Fruit fly (Drosophila melanogaster) whole organism, embryonic: ENCODE measurements around the gene ClpP.
A peak's percentile ranks its signal among the peaks of the same experiment; 100 is the strongest.

Experiments
- Abd-B ChIP-seq: fragments of 200-800 bp; sonication (Bioruptor generic); optimal IDR thresholded peaks from 2 replicates; lab custom pipeline; 2018; ENCODE audit warnings: missing biosample characterization, mild to moderate bottlenecking, missing genetic modification characterization, moderate library complexity
- Atf6 ChIP-seq: fragments of 200-800 bp; sonication (Bioruptor generic); IDR thresholded peaks from 2 replicates; pipeline ENCODE4 v1.3.6; 2022; ENCODE audit warnings: missing biosample characterization, missing genetic modification characterization
- BEAF-32 ChIP-seq: fragments of 200-800 bp; sonication (Bioruptor generic); optimal IDR thresholded peaks from 3 replicates; lab custom pipeline; 2017; ENCODE audit warnings: missing biosample characterization, missing genetic modification characterization, mild to moderate bottlenecking, moderate library complexity, missing genetic modification reagents
- CG11696 ChIP-seq: fragments of 200-800 bp; sonication (Bioruptor generic); IDR thresholded peaks from 2 replicates; pipeline ENCODE4 v1.3.6; 2022; ENCODE audit warnings: missing biosample characterization, missing genetic modification characterization
- CG13287 ChIP-seq: fragments of 200-800 bp; sonication (Bioruptor generic); IDR thresholded peaks from 2 replicates; pipeline ENCODE4 v1.3.6; 2022; ENCODE audit warnings: missing biosample characterization, missing genetic modification characterization; ENCODE audit not compliant: partially characterized antibody
- CG14710 ChIP-seq: fragments of 200-800 bp; sonication (Bioruptor generic); optimal IDR thresholded peaks from 3 replicates; lab custom pipeline; 2019; ENCODE audit warnings: missing biosample characterization, mild to moderate bottlenecking, missing genetic modification characterization, moderate library complexity
- CG1603 ChIP-seq: fragments of 200-800 bp; sonication (Bioruptor generic); optimal IDR thresholded peaks from 2 replicates; lab custom pipeline; 2019; ENCODE audit warnings: missing biosample characterization, mild to moderate bottlenecking, missing genetic modification characterization, moderate library complexity
- CG17568 ChIP-seq: fragments of 200-800 bp; sonication (Bioruptor generic); optimal IDR thresholded peaks from 2 replicates; lab custom pipeline; 2018; ENCODE audit warnings: missing biosample characterization, mild to moderate bottlenecking, missing genetic modification characterization, moderate library complexity
- CG17802 ChIP-seq: fragments of 200-800 bp; sonication (Bioruptor generic); optimal IDR thresholded peaks from 2 replicates; lab custom pipeline; 2018; ENCODE audit warnings: missing biosample characterization, mild to moderate bottlenecking, missing genetic modification characterization, moderate library complexity
- CG2116 ChIP-seq: fragments of 200-800 bp; sonication (Bioruptor generic); optimal IDR thresholded peaks from 3 replicates; lab custom pipeline; 2018; ENCODE audit warnings: missing biosample characterization, mild to moderate bottlenecking, missing genetic modification characterization
- CG31388 ChIP-seq: fragments of 200-800 bp; sonication (Bioruptor generic); optimal IDR thresholded peaks from 2 replicates; lab custom pipeline; 2016; ENCODE audit warnings: missing biosample characterization, missing genetic modification characterization
- CG6813 ChIP-seq: fragments of 200-800 bp; sonication (Bioruptor generic); optimal IDR thresholded peaks from 2 replicates; lab custom pipeline; 2017; ENCODE audit warnings: missing biosample characterization, missing genetic modification characterization, mild to moderate bottlenecking, moderate library complexity, missing genetic modification reagents
- CG8290 ChIP-seq, 3 experiments: fragments of 200-800 bp; sonication (Bioruptor generic); optimal IDR thresholded peaks; 2 replicates each; lab custom pipeline; 2016 to 2019; ENCODE audit warnings: missing biosample characterization in 3 of 3, missing genetic modification characterization in 3 of 3, mild to moderate bottlenecking in 2 of 3, moderate library complexity in 1 of 3
- D19A ChIP-seq: fragments of 200-800 bp; optimal IDR thresholded peaks from 3 replicates; lab custom pipeline; 2019; ENCODE audit warnings: missing biosample characterization, mild to moderate bottlenecking, missing genetic modification characterization, moderate library complexity
- Deaf1 ChIP-seq: fragments of 200-800 bp; optimal IDR thresholded peaks from 3 replicates; lab custom pipeline; 2019; ENCODE audit warnings: missing biosample characterization, mild to moderate bottlenecking, missing genetic modification characterization, moderate library complexity
- Dfd ChIP-seq, 2 experiments: fragments of >200 bp; optimal IDR thresholded peaks; 2 replicates each; lab custom pipeline; 2017; ENCODE audit warnings: missing biosample characterization in 2 of 2, missing genetic modification characterization in 2 of 2
- Dref ChIP-seq: fragments of 200-800 bp; sonication (Bioruptor generic); IDR thresholded peaks from 2 replicates; pipeline ENCODE4 v1.3.6; 2022; ENCODE audit warnings: missing biosample characterization, missing genetic modification characterization
- Ets65A ChIP-seq: fragments of 200-800 bp; sonication (Bioruptor generic); peaks from one replicate; lab custom pipeline; 2016; ENCODE audit warnings: missing biosample characterization, missing genetic modification characterization
- HmgD ChIP-seq: fragments of 200-800 bp; sonication (Bioruptor generic); optimal IDR thresholded peaks from 3 replicates; lab custom pipeline; 2016; ENCODE audit warnings: missing biosample characterization, missing genetic modification characterization
- Hr51 ChIP-seq, 2 experiments: fragments of 200-800 bp; sonication (Bioruptor generic); optimal IDR thresholded peaks; 2 replicates in 1 of 2; 3 replicates in 1 of 2; lab custom pipeline; 2016 to 2018; ENCODE audit warnings: missing biosample characterization in 2 of 2, missing genetic modification characterization in 2 of 2, mild to moderate bottlenecking in 1 of 2, moderate library complexity in 1 of 2
- Med ChIP-seq: fragments of 200-800 bp; sonication (Bioruptor generic); peaks from one replicate; lab custom pipeline; 2016; ENCODE audit warnings: missing biosample characterization, missing genetic modification characterization, mild to moderate bottlenecking, inconsistent platforms, moderate library complexity
- Mes4 ChIP-seq: fragments of 200-800 bp; sonication (Bioruptor generic); optimal IDR thresholded peaks from 2 replicates; lab custom pipeline; 2016; ENCODE audit warnings: missing biosample characterization, missing genetic modification characterization
- Myb ChIP-seq: fragments of 200-800 bp; sonication (Bioruptor generic); optimal IDR thresholded peaks from 2 replicates; lab custom pipeline; 2016; ENCODE audit warnings: missing biosample characterization, missing genetic modification characterization
- NK7.1 ChIP-seq: fragments of 200-800 bp; sonication (Bioruptor generic); optimal IDR thresholded peaks from 3 replicates; lab custom pipeline; 2016; ENCODE audit warnings: missing biosample characterization, missing genetic modification characterization
- Pdp1 ChIP-seq, 2 experiments: fragments of 200-800 bp; sonication (Bioruptor generic); optimal IDR thresholded peaks; 3 replicates each; lab custom pipeline; 2016; ENCODE audit warnings: missing biosample characterization in 2 of 2, missing genetic modification characterization in 2 of 2, mild to moderate bottlenecking in 1 of 2, moderate library complexity in 1 of 2
- Scr ChIP-seq: fragments of 200-800 bp; sonication (Bioruptor generic); IDR thresholded peaks from 2 replicates; pipeline ENCODE4 v1.3.6; 2022; ENCODE audit warnings: missing biosample characterization, missing genetic modification characterization; ENCODE audit not compliant: partially characterized antibody
- Sry-δ ChIP-seq: fragments of 200-800 bp; sonication (Bioruptor generic); optimal IDR thresholded peaks from 2 replicates; lab custom pipeline; 2016; ENCODE audit warnings: missing biosample characterization, missing genetic modification characterization
- Trl ChIP-seq, 3 experiments: fragments of >200 bp in 2 of 3; fragments of 200-800 bp in 1 of 3; sonication (Bioruptor generic) in 1 of 3; optimal IDR thresholded peaks; 2 replicates in 1 of 3; 3 replicates in 2 of 3; lab custom pipeline; 2016 to 2017; ENCODE audit warnings: missing biosample characterization in 1 of 3, missing genetic modification characterization in 1 of 3
- YL-1 ChIP-seq: fragments of 200-800 bp; sonication (Bioruptor generic); optimal IDR thresholded peaks from 3 replicates; lab custom pipeline; 2017; ENCODE audit warnings: missing biosample characterization, mild to moderate bottlenecking, missing genetic modification characterization
- cg ChIP-seq: fragments of 200-800 bp; sonication (Bioruptor generic); optimal IDR thresholded peaks from 3 replicates; lab custom pipeline; 2019; ENCODE audit warnings: missing biosample characterization, mild to moderate bottlenecking, missing genetic modification characterization, moderate library complexity
- corto ChIP-seq: fragments of 200-800 bp; sonication (Bioruptor generic); optimal IDR thresholded peaks from 2 replicates; lab custom pipeline; 2016; ENCODE audit warnings: missing biosample characterization, mild to moderate bottlenecking, missing genetic modification characterization, moderate library complexity
- ewg ChIP-seq: fragments of 200-800 bp; sonication (Bioruptor generic); optimal IDR thresholded peaks from 3 replicates; lab custom pipeline; 2017; ENCODE audit warnings: mild to moderate bottlenecking, missing biosample characterization, missing genetic modification reagents, missing genetic modification characterization
- gcm ChIP-seq: fragments of 200-800 bp; sonication (Bioruptor generic); optimal IDR thresholded peaks from 2 replicates; lab custom pipeline; 2019; ENCODE audit warnings: missing biosample characterization, mild to moderate bottlenecking, missing genetic modification characterization, moderate library complexity
- her ChIP-seq: fragments of 200-800 bp; sonication (Bioruptor generic); optimal IDR thresholded peaks from 2 replicates; lab custom pipeline; 2016; ENCODE audit warnings: missing biosample characterization, missing genetic modification characterization
- nmo ChIP-seq: fragments of 200-800 bp; sonication (Bioruptor generic); optimal IDR thresholded peaks from 2 replicates; lab custom pipeline; 2018; ENCODE audit warnings: missing biosample characterization, mild to moderate bottlenecking, missing genetic modification characterization, moderate library complexity
- pan ChIP-seq, 4 experiments: fragments of >200 bp in 3 of 4; fragments of 200-800 bp in 1 of 4; sonication (Bioruptor generic) in 1 of 4; optimal IDR thresholded peaks in 3 of 4; IDR thresholded peaks in 1 of 4; 2 replicates each; pipeline versions ENCODE4 v1.3.6 to Lab custom; 2017 to 2022; ENCODE audit warnings: missing biosample characterization in 2 of 4, missing genetic modification characterization in 2 of 4, mixed read lengths in 1 of 4
- phol ChIP-seq: fragments of 200-800 bp; sonication (Bioruptor generic); optimal IDR thresholded peaks from 3 replicates; lab custom pipeline; 2018; ENCODE audit warnings: missing biosample characterization, mild to moderate bottlenecking, missing genetic modification characterization, moderate library complexity
- sob ChIP-seq: fragments of 200-800 bp; sonication (Bioruptor generic); IDR thresholded peaks from 2 replicates; pipeline ENCODE4 v1.3.6; 2022; ENCODE audit warnings: missing biosample characterization, missing genetic modification characterization
- stwl ChIP-seq: fragments of 200-800 bp; sonication (Bioruptor generic); optimal IDR thresholded peaks from 3 replicates; lab custom pipeline; 2018; ENCODE audit warnings: missing biosample characterization, mild to moderate bottlenecking, missing genetic modification characterization, moderate library complexity
- tgo ChIP-seq: fragments of 200-800 bp; sonication (Bioruptor generic); IDR thresholded peaks from 3 replicates; pipeline ENCODE4 v1.3.6; 2022; ENCODE audit warnings: missing biosample characterization, missing genetic modification characterization
- unc-4 ChIP-seq: fragments of 200-800 bp; sonication (Bioruptor generic); IDR thresholded peaks from 2 replicates; pipeline ENCODE4 v1.3.6; 2022; ENCODE audit warnings: missing biosample characterization, missing genetic modification characterization; ENCODE audit not compliant: partially characterized antibody

ClpP gene

dm6 chr2L:10375464-10376236 lies 19.1 kb downstream of the ClpP start, which contains the start of the genes CG33303 and dpr19 (continued):
- TF ChIP-seq gcm (GFP tag; lab: Kevin White, UChicago) (peak; percentile 83), Mes4 (no peak)
- TF ChIP-seq, all 482 proteins: peak for 236

DNA sequence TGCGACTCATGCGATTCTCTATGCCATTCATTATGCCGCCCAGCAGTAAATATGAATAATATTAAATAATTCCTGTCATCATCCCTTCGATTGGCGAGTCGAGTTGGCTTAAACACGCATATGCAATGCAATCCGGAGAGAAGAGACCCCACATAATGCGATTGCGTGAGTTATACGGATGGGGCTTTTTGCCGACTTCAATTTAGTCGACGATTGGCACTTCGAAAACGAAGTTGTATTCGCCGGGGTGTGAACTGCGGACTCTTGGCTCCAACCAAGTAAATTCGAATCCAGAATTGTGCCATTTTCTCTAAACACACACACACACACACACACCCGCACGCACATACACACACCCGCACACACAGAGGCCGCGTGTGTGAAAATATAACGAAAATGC lies 19.7 kb downstream of the ClpP start:
- TF ChIP-seq sob (GFP tag; lab: Robert Waterston, UW): no peak
- TF ChIP-seq cg: peak; percentile 65
- TF ChIP-seq corto (GFP tag; lab: Kevin White, UChicago): no peak
- no peak for TF ChIP-seq Atf6 (GFP tag; lab: Robert Waterston, UW)
- TF ChIP-seq Pdp1 (GFP tag; optimal IDR thresholded peaks at IDR 0.05; lab: Kevin White, UChicago): peak in 1 of 2 experiments; percentile 40
- TF ChIP-seq YL-1 (GFP tag; lab: Kevin White, UChicago): no peak
- TF ChIP-seq her (GFP tag; lab: Kevin White, UChicago): no peak
- TF ChIP-seq Abd-B (GFP tag; lab: Kevin White, UChicago): no peak
- peak; percentile 90 for TF ChIP-seq ewg (GFP tag; lab: Kevin White, UChicago)
- no peak for TF ChIP-seq Trl (optimal IDR thresholded peaks at IDR 0.05; lab: Kevin White, UChicago)
- peak; percentile 1 for TF ChIP-seq Trl (GFP tag; optimal IDR thresholded peaks at IDR 0.05; lab: Kevin White, UChicago)
- peak in 1 of 2 experiments; percentile 8 for TF ChIP-seq Dfd (GFP tag; optimal IDR thresholded peaks at IDR 0.05; lab: Kevin White, UChicago)
- peak; percentile 83 for TF ChIP-seq Deaf1 (tag; lab: Kevin White, UChicago)
- no peak for TF ChIP-seq CG31388 (GFP tag; lab: Kevin White, UChicago)

DNA sequence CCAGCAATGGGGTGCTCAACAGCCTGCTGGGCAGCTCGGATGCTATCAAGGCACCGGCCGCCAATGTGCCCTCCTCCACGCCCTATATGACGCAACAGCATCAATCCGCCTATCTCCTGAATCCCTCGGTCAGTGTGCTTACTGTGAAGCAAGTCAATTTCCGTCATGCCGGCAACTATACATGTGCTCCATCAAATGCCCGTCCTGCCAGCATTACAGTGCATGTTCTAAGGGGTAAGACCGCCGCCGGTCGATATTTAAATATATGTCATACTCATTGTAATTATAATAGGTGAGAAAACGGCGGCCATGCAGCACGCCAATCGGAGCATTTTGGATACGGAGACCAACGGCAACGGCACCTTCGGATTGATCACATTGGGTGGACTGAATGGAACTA lies 22.0 kb downstream of the ClpP start:
- TF ChIP-seq Ets65A (GFP tag; lab: Kevin White, UChicago): peak; percentile 88
- TF ChIP-seq pan (optimal IDR thresholded peaks at IDR 0.05; lab: Kevin White, UChicago): no peak
- TF ChIP-seq pan (GFP tag; optimal IDR thresholded peaks at IDR 0.05 in 1 of 2, IDR thresholded peaks at IDR 0.05 in 1 of 2): peak in 1 of 2 experiments; percentile 17
- TF ChIP-seq Med: peak; percentile 63
- TF ChIP-seq tgo (GFP tag; lab: Robert Waterston, UW): no peak
- no peak for TF ChIP-seq D19A
- TF ChIP-seq, all 482 proteins: peak for 3

- TF ChIP-seq CG14710 (tag; lab: Kevin White, UChicago) (peak; percentile 3), CG17802 (tag; lab: Kevin White, UChicago) (peak; percentile 37), Hr51 (GFP tag; optimal IDR thresholded peaks at IDR 0.05; lab: Kevin White, UChicago) (no peak), HmgD (GFP tag; lab: Kevin White, UChicago) (peak; percentile 39), NK7.1 (GFP tag; lab: Kevin White, UChicago) (no peak), CG6813 (GFP tag; lab: Kevin White, UChicago) (no peak), CG11696 (GFP tag; lab: Robert Waterston, UW) (no peak), BEAF-32 (GFP tag; lab: Kevin White, UChicago) (peak; percentile 43), CG2116 (GFP tag; lab: Kevin White, UChicago) (peak; percentile 35), stwl (tag; lab: Kevin White, UChicago) (peak; percentile 42), unc-4 (0 out of 2 replicates have a peak, but pooled peaks have one; percentile 31), Dref (GFP tag; lab: Robert Waterston, UW) (peak; percentile 85), CG1603 (tag; lab: Kevin White, UChicago) (peak; percentile 100), phol (tag; lab: Kevin White, UChicago) (peak; percentile 9), Sry-δ (GFP tag; lab: Kevin White, UChicago) (peak; percentile 87), Myb (peak; percentile 82), nmo (GFP tag; lab: Kevin White, UChicago) (peak; percentile 3), YL-1 (GFP tag; lab: Kevin White, UChicago) (peak; percentile 40), CG8290 (GFP tag; optimal IDR thresholded peaks at IDR 0.05; lab: Kevin White, UChicago) (no peak), CG8290 (tag; optimal IDR thresholded peaks at IDR 0.05; lab: Kevin White, UChicago) (peak in 1 of 2 experiments; percentile 61), CG17568 (no peak), Scr (GFP tag; lab: Robert Waterston, UW) (peak; percentile 29), CG13287 (peak; percentile 42; the same call in 1 of the 2 replicates)
Measured at dm6 chr2L:10379865-10380264, 23.3 kb downstream of the ClpP start, which contains the start of gene gny. TSS of gene gny (plus strand) at chr2L:10380103.
